Fruit fly (Drosophila melanogaster): ENCODE data around the gene CG6765.

The CG6765 gene

DNA sequence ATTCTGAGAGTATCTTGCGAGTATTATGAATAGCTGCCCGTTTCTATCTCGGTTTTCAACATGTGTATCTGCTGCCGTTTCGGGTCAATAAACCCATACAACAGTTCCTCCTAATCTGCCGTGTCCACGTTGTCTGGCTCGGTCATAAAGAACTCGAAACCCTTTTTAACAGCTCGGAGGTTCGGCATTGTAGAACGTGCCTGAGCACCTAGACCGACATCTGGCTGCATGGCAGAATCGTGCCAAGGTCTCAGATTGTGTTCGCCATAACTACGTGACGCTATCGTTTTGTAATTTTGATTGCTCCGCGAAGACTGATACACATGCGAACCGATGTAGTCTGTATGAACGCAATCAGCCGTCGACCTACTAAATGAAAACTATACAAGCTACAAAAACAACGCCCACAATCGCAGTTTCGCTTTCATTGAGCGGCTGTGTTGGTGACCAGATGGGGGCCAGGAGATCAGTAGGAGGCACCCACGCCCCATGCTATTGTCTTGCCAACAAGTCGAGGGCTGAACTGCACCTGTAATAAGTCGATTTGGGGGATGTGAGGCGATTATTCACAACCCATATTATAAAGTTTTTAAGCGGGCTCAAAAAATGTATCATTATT is 41.6 kb downstream of the CG6765 start:
- no peak for TF ChIP-seq CG17801 (GFP tag; optimal IDR thresholded peaks at IDR 0.05; ENCODE audit: partially characterized antibody)

DNA sequence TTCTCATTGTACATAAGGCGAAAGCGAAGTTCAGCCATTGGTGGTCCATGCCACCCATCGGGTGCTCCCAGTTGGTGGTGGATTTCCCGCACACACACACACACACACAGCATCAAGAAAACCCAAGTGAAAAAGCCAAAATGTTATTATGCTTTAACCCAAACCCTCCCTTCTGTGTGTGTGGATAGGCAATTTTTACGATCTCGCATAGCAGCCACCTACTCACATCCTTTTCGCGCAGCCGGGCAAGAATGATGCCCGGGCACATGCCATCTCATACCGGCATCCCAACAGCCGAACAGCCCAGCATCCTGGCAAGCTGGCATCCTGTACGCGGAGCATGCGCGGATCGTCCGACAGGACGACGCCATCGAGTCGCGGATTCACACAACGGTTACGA is 44.5 kb downstream of the CG6765 start:
- no peak for TF ChIP-seq CG17801 (GFP tag; optimal IDR thresholded peaks at IDR 0.05; ENCODE audit: partially characterized antibody)

DNA sequence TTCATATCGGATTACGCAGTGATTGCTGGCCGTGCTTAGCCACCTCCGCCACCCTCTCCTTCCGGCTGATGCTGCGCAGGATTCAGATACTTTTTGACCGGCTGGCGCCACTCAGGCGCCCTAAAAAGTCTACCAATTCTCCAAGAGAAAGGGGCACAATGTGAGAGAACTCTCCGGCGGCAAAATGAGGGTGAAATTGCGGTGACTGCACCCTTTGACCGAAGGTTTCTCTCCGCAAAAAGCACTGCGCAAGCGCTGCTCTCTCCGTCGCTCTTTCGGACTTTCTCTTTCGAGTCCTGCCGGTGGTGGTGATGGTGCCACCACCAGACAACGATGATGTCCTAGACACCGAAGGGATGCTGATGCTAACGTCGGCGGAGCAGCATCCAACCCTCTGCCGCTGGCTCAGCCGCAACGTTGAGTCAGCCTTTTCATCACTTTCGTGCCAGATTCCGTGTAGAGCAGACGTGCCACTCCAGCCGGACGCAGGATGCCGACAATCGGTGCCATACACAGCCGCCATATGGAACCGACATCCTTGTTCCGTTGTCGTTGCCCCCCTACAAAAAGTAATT is 47.3 kb downstream of the CG6765 start:
- TF ChIP-seq CG17801 (GFP tag; optimal IDR thresholded peaks at IDR 0.05; ENCODE audit: partially characterized antibody), result no peak

DNA sequence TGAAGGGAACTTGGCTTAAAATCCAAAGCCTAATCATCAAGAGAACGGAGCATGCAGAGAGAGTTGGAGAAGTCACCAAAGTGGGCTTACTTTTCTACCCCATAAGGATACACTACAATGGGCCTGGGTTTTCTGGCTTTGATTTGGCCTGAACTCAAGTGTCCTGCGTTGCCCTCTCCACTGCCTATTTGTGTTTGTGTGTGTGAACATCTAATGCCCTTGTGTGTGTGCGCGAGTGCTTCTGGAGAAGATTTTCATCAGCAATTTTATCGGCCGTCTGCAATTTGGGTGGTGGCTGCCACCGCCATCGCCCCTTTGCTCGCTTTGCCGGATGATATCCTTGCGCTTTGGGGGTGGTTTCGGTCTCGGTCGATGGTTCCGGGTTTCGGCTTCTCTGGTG is 48.1 kb downstream of the CG6765 start:
- no peak for TF ChIP-seq CG17801 (GFP tag; optimal IDR thresholded peaks at IDR 0.05; ENCODE audit: partially characterized antibody)
